Fruit fly (Drosophila melanogaster): ENCODE results near the gene pigs.

Gene pigs

DNA sequence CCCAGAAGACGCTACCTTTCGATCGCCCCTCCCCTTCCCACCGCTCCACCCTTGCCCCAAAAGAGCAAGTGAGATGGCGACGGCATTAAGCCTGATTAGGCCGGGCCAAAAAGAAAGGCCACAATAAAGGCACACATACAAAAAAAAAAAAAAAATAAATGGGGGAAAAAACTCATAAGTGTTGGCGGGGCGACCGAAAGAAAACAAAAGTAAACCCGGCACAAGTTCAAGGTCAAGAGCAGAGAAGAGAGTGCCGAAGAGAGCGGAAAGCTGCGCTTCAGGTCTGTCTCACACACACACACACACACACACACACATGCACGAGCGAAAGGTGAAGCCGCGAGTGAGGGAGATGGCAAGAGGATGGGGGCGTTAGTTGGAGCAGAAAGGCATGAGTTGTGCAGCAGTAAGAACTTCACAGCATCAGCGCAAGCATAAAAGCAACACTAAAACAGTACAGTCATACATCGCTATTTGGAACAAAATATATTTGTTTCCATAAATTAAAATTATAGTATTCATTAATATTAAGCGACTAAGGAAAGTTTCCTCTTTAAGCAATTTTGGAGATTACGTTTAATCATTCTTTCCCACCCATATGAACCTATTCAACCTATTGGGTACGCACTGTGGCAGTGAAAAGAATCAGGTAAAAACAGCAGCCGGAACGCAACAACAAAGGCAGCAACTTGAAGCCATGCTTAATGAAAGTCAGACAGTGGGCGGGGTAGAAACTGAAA is 24.3 kb downstream of the pigs start:
- peak; percentile 13; the same call in 1 of the 2 replicates for TF ChIP-seq CG32121 (GFP tag; IDR thresholded peaks at IDR 0.05)
- TF ChIP-seq CG9948 (tag; optimal IDR thresholded peaks at IDR 0.05): peak; percentile 63
- peak; percentile 34 for TF ChIP-seq Pif1A (GFP tag; optimal IDR thresholded peaks at IDR 0.05)
- TF ChIP-seq gl (tag; optimal IDR thresholded peaks at IDR 0.05): peak; percentile 6
- TF ChIP-seq CG15710 (tag; optimal IDR thresholded peaks at IDR 0.05): peak; percentile 70
- TF ChIP-seq CG4496 (GFP tag; IDR thresholded peaks at IDR 0.05): peak; percentile 66
- peak; percentile 34; the same call in 1 of the 2 replicates for TF ChIP-seq Ets98B (GFP tag; IDR thresholded peaks at IDR 0.05)
- no peak for TF ChIP-seq D1 (tag; optimal IDR thresholded peaks at IDR 0.05)
- peak; percentile 86 for TF ChIP-seq EcR (GFP tag; optimal IDR thresholded peaks at IDR 0.05)
- peak; percentile 51 for TF ChIP-seq Pif1B (GFP tag; optimal IDR thresholded peaks at IDR 0.05)
- peak; percentile 78 for TF ChIP-seq CG14655 (GFP tag; optimal IDR thresholded peaks at IDR 0.05)
- peak; percentile 10 for TF ChIP-seq CG13204 (GFP tag; optimal IDR thresholded peaks at IDR 0.05)
- TF ChIP-seq fd96Ca (GFP tag; IDR thresholded peaks at IDR 0.05): no peak; the same call in 1 of the 3 replicates
- TF ChIP-seq CG10348 (GFP tag; IDR thresholded peaks at IDR 0.05): no peak
- TF ChIP-seq CG34367 (tag; optimal IDR thresholded peaks at IDR 0.05): peak; percentile 54
- peak; percentile 66 for TF ChIP-seq CG17806 (tag; optimal IDR thresholded peaks at IDR 0.05)
- TF ChIP-seq Snoo (tag; optimal IDR thresholded peaks at IDR 0.05): peak; percentile 38
- TF ChIP-seq CG8159 (tag; optimal IDR thresholded peaks at IDR 0.05): peak; percentile 68
- peak; percentile 61; the same call in 1 of the 2 replicates for TF ChIP-seq CG12605 (GFP tag; IDR thresholded peaks at IDR 0.05)
- TF ChIP-seq CG8301 (tag; optimal IDR thresholded peaks at IDR 0.05): peak; percentile 58
- TF ChIP-seq rn (GFP tag; IDR thresholded peaks at IDR 0.05): no peak

DNA sequence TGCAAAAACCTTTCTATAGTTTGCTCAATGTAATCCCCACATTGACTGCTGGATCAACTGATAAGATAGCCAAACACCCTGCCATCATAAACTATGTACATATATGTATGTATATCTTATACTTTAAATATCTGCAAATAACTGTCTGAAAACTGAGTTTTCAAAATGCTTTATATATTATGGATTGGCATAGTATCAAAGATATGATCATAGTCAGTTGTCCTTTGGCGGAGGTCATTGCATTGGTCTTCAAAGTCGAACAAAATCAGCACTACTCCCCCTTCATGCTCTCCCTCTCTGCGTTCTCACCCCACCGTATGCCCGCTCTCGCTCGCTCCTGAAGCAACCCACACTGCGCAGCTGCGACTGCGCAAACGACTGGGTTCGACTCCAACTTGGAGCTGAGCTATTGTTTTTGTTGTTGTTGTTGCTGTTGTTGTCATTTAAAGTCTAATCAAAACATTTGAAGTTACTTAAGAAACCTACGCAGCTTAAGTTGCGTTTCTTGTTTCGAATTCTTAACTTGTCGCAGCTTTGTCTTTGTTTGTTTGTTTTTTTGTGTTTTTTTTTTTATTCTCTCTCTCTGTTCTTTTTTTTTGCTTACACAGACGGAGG is 25.2 kb downstream of the pigs start:
- TF ChIP-seq CG13204 (GFP tag; optimal IDR thresholded peaks at IDR 0.05) (no peak), CG15710 (tag; optimal IDR thresholded peaks at IDR 0.05) (no peak), Snoo (tag; optimal IDR thresholded peaks at IDR 0.05) (no peak), CG17806 (tag; optimal IDR thresholded peaks at IDR 0.05) (peak; percentile 27), gl (tag; optimal IDR thresholded peaks at IDR 0.05) (no peak), D1 (tag; optimal IDR thresholded peaks at IDR 0.05) (no peak), CG10348 (GFP tag; IDR thresholded peaks at IDR 0.05) (no peak), CG9948 (tag; optimal IDR thresholded peaks at IDR 0.05) (peak; percentile 27), CG8159 (tag; optimal IDR thresholded peaks at IDR 0.05) (no peak), CG8301 (tag; optimal IDR thresholded peaks at IDR 0.05) (peak; percentile 5), Pif1B (GFP tag; optimal IDR thresholded peaks at IDR 0.05) (no peak), CG4496 (GFP tag; IDR thresholded peaks at IDR 0.05) (no peak), CG14655 (GFP tag; optimal IDR thresholded peaks at IDR 0.05) (peak; percentile 28)

DNA sequence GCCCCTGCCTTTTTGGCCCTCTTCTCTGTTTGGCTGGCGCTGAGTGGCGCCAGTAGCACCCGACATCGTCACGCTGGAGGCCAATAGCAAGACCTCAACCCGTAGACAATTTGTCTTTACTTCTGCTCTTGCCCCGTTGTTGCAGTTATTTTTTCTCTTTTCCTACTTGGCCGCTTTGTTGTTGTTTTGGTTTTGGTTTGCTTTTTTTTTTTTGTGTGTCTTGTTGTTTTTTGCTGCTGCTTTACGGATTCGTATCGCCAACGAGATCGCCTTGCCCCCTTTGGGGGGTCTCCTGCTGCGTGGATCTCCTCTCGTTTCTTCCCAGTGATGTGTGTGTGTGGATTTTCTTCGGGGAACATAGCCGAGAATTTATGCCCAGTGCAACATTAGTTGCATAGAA is 32.0 kb downstream of the pigs start:
- TF ChIP-seq EcR (GFP tag; optimal IDR thresholded peaks at IDR 0.05): no peak
- TF ChIP-seq rn (GFP tag; IDR thresholded peaks at IDR 0.05): no peak; the same call in 1 of the 2 replicates
- no peak for TF ChIP-seq Snoo (tag; optimal IDR thresholded peaks at IDR 0.05)
- TF ChIP-seq Pif1B (GFP tag; optimal IDR thresholded peaks at IDR 0.05): peak; percentile 55
- peak; percentile 33 for TF ChIP-seq CG8301 (tag; optimal IDR thresholded peaks at IDR 0.05)
- TF ChIP-seq CG10348 (GFP tag; IDR thresholded peaks at IDR 0.05): no peak
- TF ChIP-seq Pif1A (GFP tag; optimal IDR thresholded peaks at IDR 0.05): peak; percentile 78
- peak; percentile 48; the same call in 1 of the 2 replicates for TF ChIP-seq CG32121 (GFP tag; IDR thresholded peaks at IDR 0.05)
- peak; percentile 73 for TF ChIP-seq gl (tag; optimal IDR thresholded peaks at IDR 0.05)
- peak; percentile 88 for TF ChIP-seq CG12605 (GFP tag; IDR thresholded peaks at IDR 0.05)
- TF ChIP-seq CG13204 (GFP tag; optimal IDR thresholded peaks at IDR 0.05): peak; percentile 46
- peak; percentile 78 for TF ChIP-seq fd96Ca (GFP tag; IDR thresholded peaks at IDR 0.05)
- TF ChIP-seq CG34367 (tag; optimal IDR thresholded peaks at IDR 0.05): peak; percentile 24
- TF ChIP-seq CG8159 (tag; optimal IDR thresholded peaks at IDR 0.05): peak; percentile 32
- peak; percentile 57 for TF ChIP-seq Ets98B (GFP tag; IDR thresholded peaks at IDR 0.05)
- TF ChIP-seq CG4496 (GFP tag; IDR thresholded peaks at IDR 0.05): peak; percentile 79
- TF ChIP-seq D1 (tag; optimal IDR thresholded peaks at IDR 0.05): no peak
- peak; percentile 67 for TF ChIP-seq CG14655 (GFP tag; optimal IDR thresholded peaks at IDR 0.05)
- TF ChIP-seq CG17806 (tag; optimal IDR thresholded peaks at IDR 0.05): peak; percentile 16
- peak; percentile 26 for TF ChIP-seq CG15710 (tag; optimal IDR thresholded peaks at IDR 0.05)
- TF ChIP-seq CG9948 (tag; optimal IDR thresholded peaks at IDR 0.05): peak; percentile 14

DNA sequence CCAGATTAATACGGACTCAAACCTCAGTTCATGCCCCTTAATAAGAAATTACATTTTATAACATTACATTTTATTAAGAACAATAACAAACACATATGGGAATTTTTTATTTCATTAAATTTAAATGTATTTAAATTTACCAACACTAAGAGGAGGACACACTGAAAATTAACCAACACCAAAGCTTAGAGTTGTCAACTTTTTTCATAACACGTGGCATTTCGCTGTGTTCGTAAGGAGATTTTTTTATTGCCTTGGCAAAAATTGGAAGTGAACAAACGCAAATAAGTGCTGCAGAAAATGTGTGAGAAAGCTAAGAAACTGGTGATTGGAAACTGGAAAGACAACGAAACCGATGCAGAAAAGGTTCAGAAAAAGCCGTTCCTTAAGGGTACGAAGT is 33.8 kb downstream of the pigs start, which contains the start of gene CG14443:
CG14443 (plus strand) TSS at position 301 of the 400 bp plus-strand sequence.
- TF ChIP-seq CG4496 (GFP tag; IDR thresholded peaks at IDR 0.05): no peak

DNA sequence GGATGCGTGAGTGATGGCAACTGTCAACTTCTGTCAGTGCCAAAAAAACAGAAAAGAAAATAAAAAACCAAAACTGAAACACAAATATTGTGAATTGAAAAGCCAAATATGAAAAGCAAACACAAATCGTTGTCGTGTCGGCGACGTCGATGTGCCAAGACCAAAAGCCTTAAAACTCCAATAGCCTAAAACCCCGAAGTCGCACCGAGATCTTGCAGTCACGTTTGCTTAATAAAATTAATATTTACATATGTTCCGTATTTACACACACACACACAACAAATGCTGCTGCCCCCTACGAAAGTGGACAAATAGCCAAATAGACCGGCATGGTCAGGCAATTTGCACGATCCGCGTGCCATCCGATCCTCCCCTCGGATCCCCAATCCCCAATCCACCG is 38.3 kb downstream of the pigs start:
- TF ChIP-seq CG32121 (GFP tag; IDR thresholded peaks at IDR 0.05): no peak
- no peak for TF ChIP-seq EcR (GFP tag; optimal IDR thresholded peaks at IDR 0.05)
- TF ChIP-seq Pif1A (GFP tag; optimal IDR thresholded peaks at IDR 0.05): no peak
- no peak for TF ChIP-seq rn (GFP tag; IDR thresholded peaks at IDR 0.05)
- TF ChIP-seq Ets98B (GFP tag; IDR thresholded peaks at IDR 0.05): no peak
- no peak for TF ChIP-seq CG10348 (GFP tag; IDR thresholded peaks at IDR 0.05)
- no peak for TF ChIP-seq CG9948 (tag; optimal IDR thresholded peaks at IDR 0.05)
- TF ChIP-seq fd96Ca (GFP tag; IDR thresholded peaks at IDR 0.05): no peak
- TF ChIP-seq CG12605 (GFP tag; IDR thresholded peaks at IDR 0.05): no peak
- no peak for TF ChIP-seq CG14655 (GFP tag; optimal IDR thresholded peaks at IDR 0.05)
- no peak for TF ChIP-seq CG8159 (tag; optimal IDR thresholded peaks at IDR 0.05)
- TF ChIP-seq CG17806 (tag; optimal IDR thresholded peaks at IDR 0.05): no peak
